Worm (Caenorhabditis elegans) whole organism, midembryonic: ENCODE data around the gene cnt-1.

Source experiments
- T22C8.4 ChIP-seq: fragments of 200-800 bp; sonication (Bioruptor generic); IDR thresholded peaks from 2 replicates; pipeline ENCODE4 v1.3.6; 2022; ENCODE audit warnings: missing genetic modification characterization, missing compliant biosample characterization
- cog-1 ChIP-seq: sonication (generic microtip); optimal IDR thresholded peaks from 2 replicates; lab custom pipeline; 2016; ENCODE audit warnings: missing genetic modification characterization, missing compliant biosample characterization
- flt-1 ChIP-seq: fragments of 200-800 bp; sonication (Bioruptor generic); IDR thresholded peaks from 2 replicates; pipeline ENCODE4 v1.3.6; 2022; ENCODE audit warnings: missing genetic modification characterization, missing compliant biosample characterization
- klf-2 ChIP-seq: fragments of 200-800 bp; sonication (Bioruptor generic); conservative IDR thresholded peaks from 2 replicates; pipeline ENCODE4 v1.3.6; 2022; ENCODE audit warnings: missing genetic modification reagents, missing genetic modification characterization, missing compliant biosample characterization
- ref-1 ChIP-seq: fragments of 200-800 bp; sonication (Bioruptor generic); conservative IDR thresholded peaks from 2 replicates; pipeline ENCODE4 v1.3.6; 2022; ENCODE audit warnings: missing genetic modification reagents, missing genetic modification characterization, missing compliant biosample characterization
- tab-1 ChIP-seq: fragments of 200-800 bp; sonication (Bioruptor generic); IDR thresholded peaks from 2 replicates; pipeline ENCODE4 v1.3.6; 2022; ENCODE audit warnings: missing genetic modification characterization, missing compliant biosample characterization
- ztf-23 ChIP-seq: fragments of 200-800 bp; sonication (Bioruptor generic); IDR thresholded peaks from 2 replicates; pipeline ENCODE4 v1.3.6; 2022; ENCODE audit warnings: missing genetic modification reagents, missing genetic modification characterization, missing compliant biosample characterization
- ztf-29 ChIP-seq: fragments of 200-800 bp; sonication (Bioruptor generic); IDR thresholded peaks from 2 replicates; pipeline ENCODE4 v1.3.6; 2022; ENCODE audit warnings: missing genetic modification reagents, missing genetic modification characterization, missing compliant biosample characterization

- TF ChIP-seq flt-1 (GFP tag; lab: Robert Waterston, UW), result no peak
- TF ChIP-seq cog-1 (tag; lab: Kevin White, UChicago), result no peak
- TF ChIP-seq tab-1 (GFP tag; lab: Robert Waterston, UW), result no peak
- TF ChIP-seq ztf-29, result no peak
- TF ChIP-seq ztf-23 (GFP tag; lab: Robert Waterston, UW), result no peak
- no peak for TF ChIP-seq T22C8.4 (GFP tag; lab: Robert Waterston, UW)
- no peak for TF ChIP-seq klf-2
- no peak for TF ChIP-seq ref-1 (GFP tag; lab: Robert Waterston, UW)
These were observed 38.1 kb downstream of the cnt-1 start for ce11 chrII:12050607-12051006.
